Fruit fly (Drosophila melanogaster) whole organism, prepupa: ENCODE data around the gene eyg.

ENCODE experiments used
- CG10631 ChIP-seq: fragments of 200-800 bp; sonication (Bioruptor generic); optimal IDR thresholded peaks from 2 replicates; lab custom pipeline; 2016; ENCODE audit warnings: missing biosample characterization, missing genetic modification characterization
- CG10669 ChIP-seq: fragments of 200-800 bp; sonication (Bioruptor generic); optimal IDR thresholded peaks from 3 replicates; lab custom pipeline; 2018; ENCODE audit warnings: missing biosample characterization, mild to moderate bottlenecking, missing genetic modification characterization, moderate library complexity
- CG11762 ChIP-seq: fragments of 200-800 bp; sonication (Bioruptor generic); optimal IDR thresholded peaks from 3 replicates; lab custom pipeline; 2016; ENCODE audit warnings: missing biosample characterization, missing genetic modification characterization; ENCODE audit not compliant: insufficient read depth
- CG11902 ChIP-seq: fragments of 200-800 bp; sonication (Bioruptor generic); optimal IDR thresholded peaks from 3 replicates; lab custom pipeline; 2016; ENCODE audit warnings: missing biosample characterization, missing genetic modification characterization
- CG15336 ChIP-seq: fragments of 200-800 bp; sonication (Bioruptor generic); IDR thresholded peaks from 2 replicates; pipeline ENCODE4 v1.3.6; 2022; ENCODE audit warnings: missing biosample characterization, missing genetic modification characterization
- CG1621 ChIP-seq: fragments of 200-800 bp; sonication (Bioruptor generic); optimal IDR thresholded peaks from 3 replicates; lab custom pipeline; 2018; ENCODE audit warnings: missing biosample characterization, mild to moderate bottlenecking, missing genetic modification characterization
- CG16779 ChIP-seq: fragments of 200-800 bp; sonication (Bioruptor generic); optimal IDR thresholded peaks from 3 replicates; lab custom pipeline; 2017; ENCODE audit warnings: missing biosample characterization, mild to moderate bottlenecking, missing genetic modification characterization
- CG31627 ChIP-seq: fragments of 200-800 bp; sonication (Bioruptor generic); optimal IDR thresholded peaks from 3 replicates; lab custom pipeline; 2016; ENCODE audit warnings: missing biosample characterization, missing genetic modification characterization
- CG32006 ChIP-seq: fragments of 200-800 bp; sonication (Bioruptor generic); optimal IDR thresholded peaks from 3 replicates; lab custom pipeline; 2017; ENCODE audit warnings: missing biosample characterization, mild to moderate bottlenecking, missing genetic modification characterization
- CG34406 ChIP-seq: fragments of 200-800 bp; sonication (Bioruptor generic); optimal IDR thresholded peaks from 3 replicates; lab custom pipeline; 2016; ENCODE audit warnings: missing biosample characterization, missing genetic modification characterization
- CG3919 ChIP-seq: fragments of 200-800 bp; sonication (Bioruptor generic); optimal IDR thresholded peaks from 3 replicates; lab custom pipeline; 2016; ENCODE audit warnings: missing biosample characterization, missing genetic modification characterization
- CG4318 ChIP-seq: fragments of 200-800 bp; sonication (Bioruptor generic); optimal IDR thresholded peaks from 3 replicates; lab custom pipeline; 2017; ENCODE audit warnings: missing biosample characterization, mild to moderate bottlenecking, missing genetic modification characterization
- CG6163 ChIP-seq: fragments of 200-800 bp; sonication (Bioruptor generic); IDR thresholded peaks from 3 replicates; pipeline ENCODE4 v1.3.6; 2022; ENCODE audit warnings: missing biosample characterization, missing genetic modification characterization
- CG6276 ChIP-seq: fragments of 200-800 bp; sonication (Bioruptor generic); optimal IDR thresholded peaks from 2 replicates; lab custom pipeline; 2017; ENCODE audit warnings: missing biosample characterization, mild to moderate bottlenecking, missing genetic modification characterization
- CG6792 ChIP-seq: fragments of 200-800 bp; sonication (Bioruptor generic); optimal IDR thresholded peaks from 3 replicates; lab custom pipeline; 2016; ENCODE audit warnings: missing biosample characterization, missing genetic modification characterization
- CG6808 ChIP-seq: fragments of 200-800 bp; sonication (Bioruptor generic); optimal IDR thresholded peaks from 3 replicates; lab custom pipeline; 2017; ENCODE audit warnings: missing biosample characterization, missing genetic modification characterization, mild to moderate bottlenecking, moderate library complexity, missing genetic modification reagents
- CG6854 ChIP-seq: fragments of 200-800 bp; sonication (Bioruptor generic); optimal IDR thresholded peaks from 2 replicates; lab custom pipeline; 2017; ENCODE audit warnings: missing biosample characterization, mild to moderate bottlenecking, missing genetic modification characterization
- CG7368 ChIP-seq: fragments of 200-800 bp; sonication (Bioruptor generic); optimal IDR thresholded peaks from 3 replicates; lab custom pipeline; 2016; ENCODE audit warnings: missing biosample characterization, missing genetic modification characterization
- CG8119 ChIP-seq: fragments of 200-800 bp; sonication (Bioruptor generic); IDR thresholded peaks from 3 replicates; pipeline ENCODE4 v1.3.6; 2022; ENCODE audit warnings: missing biosample characterization, missing genetic modification characterization
- CG8319 ChIP-seq: fragments of 200-800 bp; sonication (Bioruptor generic); optimal IDR thresholded peaks from 3 replicates; lab custom pipeline; 2016; ENCODE audit warnings: missing biosample characterization, missing genetic modification characterization
- CG8632 ChIP-seq: fragments of 200-800 bp; sonication (Bioruptor generic); optimal IDR thresholded peaks from 3 replicates; lab custom pipeline; 2016; ENCODE audit warnings: missing biosample characterization, missing genetic modification characterization
- CG9139 ChIP-seq: fragments of 200-800 bp; sonication (Bioruptor generic); optimal IDR thresholded peaks from 3 replicates; lab custom pipeline; 2017; ENCODE audit warnings: missing biosample characterization, mild to moderate bottlenecking, missing genetic modification characterization
- Eip75B ChIP-seq: fragments of 200-800 bp; sonication (Bioruptor generic); optimal IDR thresholded peaks from 3 replicates; lab custom pipeline; 2016; ENCODE audit warnings: missing biosample characterization, missing genetic modification characterization
- Eip78C ChIP-seq: fragments of 200-800 bp; sonication (Bioruptor generic); peaks from one replicate; lab custom pipeline; 2016; ENCODE audit warnings: missing biosample characterization, missing genetic modification characterization
- Ets21C ChIP-seq: fragments of 200-800 bp; sonication (Bioruptor generic); optimal IDR thresholded peaks from 3 replicates; lab custom pipeline; 2016; ENCODE audit warnings: missing biosample characterization, missing genetic modification characterization
- Gug ChIP-seq: fragments of 200-800 bp; sonication (Bioruptor generic); IDR thresholded peaks from 2 replicates; pipeline ENCODE4 v1.3.6; 2022; ENCODE audit warnings: missing biosample characterization, missing genetic modification characterization
- Hr39 ChIP-seq: fragments of 200-800 bp; sonication (Bioruptor generic); optimal IDR thresholded peaks from 2 replicates; lab custom pipeline; 2016; ENCODE audit warnings: missing biosample characterization, missing genetic modification characterization
- Hr4 ChIP-seq: fragments of 200-800 bp; sonication (Bioruptor generic); optimal IDR thresholded peaks from 3 replicates; lab custom pipeline; 2016; ENCODE audit warnings: missing biosample characterization, missing genetic modification characterization
- Met ChIP-seq: fragments of 200-800 bp; sonication (Bioruptor generic); optimal IDR thresholded peaks from 3 replicates; lab custom pipeline; 2016; ENCODE audit warnings: missing biosample characterization, missing genetic modification characterization
- OdsH ChIP-seq: fragments of 200-800 bp; sonication (Bioruptor generic); optimal IDR thresholded peaks from 3 replicates; lab custom pipeline; 2016; ENCODE audit warnings: missing biosample characterization, missing genetic modification characterization
- Smox ChIP-seq: fragments of 200-800 bp; sonication (Bioruptor generic); optimal IDR thresholded peaks from 3 replicates; lab custom pipeline; 2016; ENCODE audit warnings: missing biosample characterization, missing genetic modification characterization
- Sox102F ChIP-seq: fragments of 200-800 bp; sonication (Bioruptor generic); optimal IDR thresholded peaks from 2 replicates; lab custom pipeline; 2016; ENCODE audit warnings: missing biosample characterization, mild to moderate bottlenecking, missing genetic modification characterization
- Sox14 ChIP-seq: fragments of 200-800 bp; sonication (Bioruptor generic); optimal IDR thresholded peaks from 3 replicates; lab custom pipeline; 2016; ENCODE audit warnings: missing biosample characterization, missing genetic modification characterization
- Sox15 ChIP-seq: fragments of 200-800 bp; sonication (Bioruptor generic); optimal IDR thresholded peaks from 3 replicates; lab custom pipeline; 2016; ENCODE audit warnings: missing biosample characterization, missing genetic modification characterization
- achi ChIP-seq: fragments of 200-800 bp; sonication (Bioruptor generic); optimal IDR thresholded peaks from 3 replicates; lab custom pipeline; 2016; ENCODE audit warnings: missing biosample characterization, missing genetic modification characterization
- acj6 ChIP-seq: fragments of 200-800 bp; sonication (Bioruptor generic); optimal IDR thresholded peaks from 3 replicates; lab custom pipeline; 2016; ENCODE audit warnings: missing biosample characterization, missing genetic modification characterization
- cyc ChIP-seq: fragments of 200-800 bp; sonication (Bioruptor generic); optimal IDR thresholded peaks from 3 replicates; lab custom pipeline; 2016; ENCODE audit warnings: missing biosample characterization, missing genetic modification characterization
- dac ChIP-seq: fragments of 200-800 bp; sonication (Bioruptor generic); optimal IDR thresholded peaks from 2 replicates; lab custom pipeline; 2017; ENCODE audit warnings: missing biosample characterization, mild to moderate bottlenecking, missing genetic modification characterization
- dsx ChIP-seq: fragments of 200-800 bp; optimal IDR thresholded peaks from 3 replicates; lab custom pipeline; 2019; ENCODE audit warnings: missing biosample characterization, mild to moderate bottlenecking, missing genetic modification characterization, moderate library complexity; ENCODE audit not compliant: poor library complexity, severe bottlenecking
- eg ChIP-seq: fragments of 200-800 bp; sonication (Bioruptor generic); IDR thresholded peaks from 3 replicates; pipeline ENCODE4 v1.3.6; 2022; ENCODE audit warnings: missing biosample characterization, missing genetic modification characterization
- esn ChIP-seq: fragments of 200-800 bp; sonication (Bioruptor generic); optimal IDR thresholded peaks from 2 replicates; lab custom pipeline; 2016; ENCODE audit warnings: missing biosample characterization, mild to moderate bottlenecking, missing genetic modification characterization, moderate library complexity
- fd59A ChIP-seq: fragments of 200-800 bp; sonication (Bioruptor generic); optimal IDR thresholded peaks from 2 replicates; lab custom pipeline; 2017; ENCODE audit warnings: missing biosample characterization, mild to moderate bottlenecking, missing genetic modification characterization, missing genetic modification reagents
- fd85E ChIP-seq: fragments of 200-800 bp; sonication (Bioruptor generic); optimal IDR thresholded peaks from 3 replicates; lab custom pipeline; 2016; ENCODE audit warnings: missing biosample characterization, missing genetic modification characterization
- fkh ChIP-seq: fragments of 200-800 bp; sonication (Bioruptor generic); optimal IDR thresholded peaks from 3 replicates; lab custom pipeline; 2017; ENCODE audit warnings: missing biosample characterization, mild to moderate bottlenecking, missing genetic modification characterization, moderate library complexity
- lz ChIP-seq: fragments of 200-800 bp; sonication (Bioruptor generic); optimal IDR thresholded peaks from 3 replicates; lab custom pipeline; 2016; ENCODE audit warnings: missing biosample characterization, missing genetic modification characterization
- net ChIP-seq: fragments of 200-800 bp; sonication (Bioruptor generic); optimal IDR thresholded peaks from 3 replicates; lab custom pipeline; 2016; ENCODE audit warnings: missing biosample characterization, missing genetic modification characterization
- pdm3 ChIP-seq: fragments of 200-800 bp; sonication (Bioruptor generic); optimal IDR thresholded peaks from 3 replicates; lab custom pipeline; 2016; ENCODE audit warnings: missing biosample characterization, missing genetic modification characterization
- salr ChIP-seq, 2 experiments: fragments of 200-800 bp; sonication (Bioruptor generic); optimal IDR thresholded peaks; 3 replicates each; lab custom pipeline; 2016 to 2018; ENCODE audit warnings: missing biosample characterization in 2 of 2, missing genetic modification characterization in 2 of 2, mild to moderate bottlenecking in 1 of 2
- ss ChIP-seq, 2 experiments: fragments of 200-800 bp; sonication (Bioruptor generic); optimal IDR thresholded peaks; 2 replicates in 1 of 2; 3 replicates in 1 of 2; lab custom pipeline; 2017 to 2018; ENCODE audit warnings: mild to moderate bottlenecking in 2 of 2, missing biosample characterization in 2 of 2, missing genetic modification characterization in 2 of 2, moderate library complexity in 1 of 2
- svp ChIP-seq: fragments of 200-800 bp; sonication (Bioruptor generic); peaks from one replicate; lab custom pipeline; 2016; ENCODE audit warnings: missing biosample characterization, missing genetic modification characterization
- topi ChIP-seq: fragments of 200-800 bp; sonication (Bioruptor generic); optimal IDR thresholded peaks from 3 replicates; lab custom pipeline; 2016; ENCODE audit warnings: missing biosample characterization, missing genetic modification characterization
- vri ChIP-seq: fragments of 200-800 bp; sonication (Bioruptor generic); optimal IDR thresholded peaks from 3 replicates; lab custom pipeline; 2016; ENCODE audit warnings: missing biosample characterization, mild to moderate bottlenecking, missing genetic modification characterization

Gene eyg

dm6 chr3L:12442593-12442992, 25.2 kb downstream of the eyg start:
- TF ChIP-seq CG10631 (GFP tag; lab: Kevin White, UChicago) (peak; percentile 33), CG3919 (GFP tag; lab: Kevin White, UChicago) (peak; percentile 74), CG8632 (GFP tag; lab: Kevin White, UChicago) (peak; percentile 60), svp (GFP tag; lab: Kevin White, UChicago) (peak; percentile 88), Gug (GFP tag; lab: Robert Waterston, UW) (no peak), fd59A (peak; percentile 63), Smox (peak; percentile 75), CG6163 (GFP tag; lab: Robert Waterston, UW) (peak; percentile 65; the same call in 2 of the 3 replicates), CG4318 (GFP tag; lab: Kevin White, UChicago) (peak; percentile 62), CG8319 (GFP tag; lab: Kevin White, UChicago) (peak; percentile 15), pdm3 (GFP tag; lab: Kevin White, UChicago) (peak; percentile 78), fkh (GFP tag; lab: Kevin White, UChicago) (no peak), CG7368 (GFP tag; lab: Kevin White, UChicago) (peak; percentile 37), fd85E (no peak), Met (GFP tag; lab: Kevin White, UChicago) (peak; percentile 77), Sox102F (peak; percentile 83), topi (GFP tag; lab: Kevin White, UChicago) (peak; percentile 64), CG6792 (GFP tag; lab: Kevin White, UChicago) (peak; percentile 52), Hr4 (GFP tag; lab: Kevin White, UChicago) (peak; percentile 66), net (GFP tag; lab: Kevin White, UChicago) (peak; percentile 53), dsx (GFP tag; lab: Kevin White, UChicago) (peak; percentile 87), CG6808 (GFP tag; lab: Kevin White, UChicago) (peak; percentile 76), OdsH (GFP tag; lab: Kevin White, UChicago) (peak; percentile 70), CG11762 (GFP tag; lab: Kevin White, UChicago) (no peak), Hr39 (GFP tag; lab: Kevin White, UChicago) (peak; percentile 53), achi (GFP tag; lab: Kevin White, UChicago) (peak; percentile 73), acj6 (GFP tag; lab: Kevin White, UChicago) (peak; percentile 70), CG16779 (peak; percentile 5), CG32006 (peak; percentile 75), CG6854 (GFP tag; lab: Kevin White, UChicago) (peak; percentile 3), ss (GFP tag; optimal IDR thresholded peaks at IDR 0.05; lab: Kevin White, UChicago) (peak; percentile 65 to 71), Sox15 (GFP tag; lab: Kevin White, UChicago) (peak; percentile 51), dac (GFP tag; lab: Kevin White, UChicago) (no peak), vri (GFP tag; lab: Kevin White, UChicago) (peak; percentile 45), CG6276 (GFP tag; lab: Kevin White, UChicago) (peak; percentile 36), Sox14 (peak; percentile 72), esn (GFP tag; lab: Kevin White, UChicago) (peak; percentile 68), CG11902 (peak; percentile 31), CG15336 (GFP tag; lab: Robert Waterston, UW) (peak; percentile 59), cyc (GFP tag; lab: Kevin White, UChicago) (peak; percentile 62), CG31627 (GFP tag; lab: Kevin White, UChicago) (peak; percentile 60), CG34406 (peak; percentile 73), Eip75B (peak; percentile 55), eg (peak; percentile 50; the same call in 1 of the 3 replicates), CG8119 (GFP tag; lab: Robert Waterston, UW) (peak; percentile 66), CG10669 (GFP tag; lab: Kevin White, UChicago) (peak; percentile 75), CG9139 (GFP tag; lab: Kevin White, UChicago) (peak; percentile 37), Ets21C (GFP tag; lab: Kevin White, UChicago) (peak; percentile 30), Eip78C (GFP tag; lab: Kevin White, UChicago) (peak; percentile 94), CG1621 (tag; lab: Kevin White, UChicago) (peak; percentile 28), lz (GFP tag; lab: Kevin White, UChicago) (peak; percentile 47), salr (GFP tag; optimal IDR thresholded peaks at IDR 0.05; lab: Kevin White, UChicago) (peak; percentile 55 to 59)
